Fruit fly (Drosophila melanogaster) whole organism, pupa: ENCODE data around the gene mbt.

Source experiments
- D1 ChIP-seq: fragments of 200-800 bp; sonication (Bioruptor generic); optimal IDR thresholded peaks from 2 replicates; lab custom pipeline; 2018; ENCODE audit warnings: missing biosample characterization, mild to moderate bottlenecking, missing genetic modification characterization, moderate library complexity
- Pif1A ChIP-seq: fragments of 200-800 bp; sonication (Bioruptor generic); optimal IDR thresholded peaks from 3 replicates; lab custom pipeline; 2016; ENCODE audit warnings: missing biosample characterization, missing genetic modification characterization

dm6 chrX:16570572-16571224 is 39.8 kb upstream of the mbt start:
- no peak for TF ChIP-seq Pif1A (GFP tag; lab: Kevin White, UChicago)
- TF ChIP-seq D1 (tag; lab: Kevin White, UChicago) = no peak
